Fruit fly (Drosophila melanogaster) whole organism, embryonic: ENCODE results near the gene NitFhit.
A peak's percentile ranks its signal among the peaks of the same experiment; 100 is the strongest.

Experiments
- Adf1 ChIP-seq: fragments of 200-800 bp; sonication (Bioruptor generic); IDR thresholded peaks from 2 replicates; pipeline ENCODE4 v1.3.6; 2022; ENCODE audit warnings: missing biosample characterization, missing genetic modification characterization
- CG1024 ChIP-seq: fragments of 200-800 bp; sonication (Bioruptor generic); IDR thresholded peaks from 2 replicates; pipeline ENCODE4 v1.3.6; 2022; ENCODE audit warnings: missing biosample characterization, missing genetic modification characterization
- CG10321 ChIP-seq: fragments of 200-800 bp; sonication (Bioruptor generic); IDR thresholded peaks from 2 replicates; pipeline ENCODE4 v1.3.6; 2022; ENCODE audit warnings: missing biosample characterization, missing genetic modification characterization
- CG10979 ChIP-seq: fragments of 200-800 bp; sonication (Bioruptor generic); optimal IDR thresholded peaks from 2 replicates; lab custom pipeline; 2018; ENCODE audit warnings: missing biosample characterization, mild to moderate bottlenecking, missing genetic modification characterization, moderate library complexity
- CG11504 ChIP-seq: fragments of 200-800 bp; sonication (Bioruptor generic); optimal IDR thresholded peaks from 3 replicates; lab custom pipeline; 2019; ENCODE audit warnings: missing biosample characterization, mild to moderate bottlenecking, missing genetic modification characterization, moderate library complexity
- CG12659 ChIP-seq: fragments of 200-800 bp; sonication (Bioruptor generic); optimal IDR thresholded peaks from 3 replicates; lab custom pipeline; 2017; ENCODE audit warnings: mild to moderate bottlenecking, missing biosample characterization, missing genetic modification reagents, missing genetic modification characterization
- CG13624 ChIP-seq: fragments of 200-800 bp; sonication (Bioruptor generic); optimal IDR thresholded peaks from 2 replicates; lab custom pipeline; 2016; ENCODE audit warnings: missing biosample characterization, missing genetic modification characterization
- CG14860 ChIP-seq: fragments of 200-800 bp; sonication (Bioruptor generic); IDR thresholded peaks from 3 replicates; pipeline ENCODE4 v1.3.6; 2022; ENCODE audit warnings: missing biosample characterization, missing genetic modification characterization; ENCODE audit not compliant: partially characterized antibody
- CG14965 ChIP-seq: fragments of 200-800 bp; sonication (Bioruptor generic); optimal IDR thresholded peaks from 2 replicates; lab custom pipeline; 2016; ENCODE audit warnings: missing biosample characterization, missing genetic modification characterization, borderline replicate concordance
- CG15514 ChIP-seq: fragments of 200-800 bp; sonication (Bioruptor generic); optimal IDR thresholded peaks from 3 replicates; lab custom pipeline; 2017; ENCODE audit warnings: missing biosample characterization, missing genetic modification characterization, mild to moderate bottlenecking, moderate library complexity, missing genetic modification reagents
- CG1603 ChIP-seq: fragments of 200-800 bp; sonication (Bioruptor generic); optimal IDR thresholded peaks from 2 replicates; lab custom pipeline; 2019; ENCODE audit warnings: missing biosample characterization, mild to moderate bottlenecking, missing genetic modification characterization, moderate library complexity
- CG17361 ChIP-seq: fragments of 200-800 bp; sonication (Bioruptor generic); IDR thresholded peaks from 3 replicates; pipeline ENCODE4 v1.3.6; 2022; ENCODE audit warnings: missing biosample characterization, missing genetic modification characterization
- CG17568 ChIP-seq: fragments of 200-800 bp; sonication (Bioruptor generic); optimal IDR thresholded peaks from 2 replicates; lab custom pipeline; 2018; ENCODE audit warnings: missing biosample characterization, mild to moderate bottlenecking, missing genetic modification characterization, moderate library complexity
- CG17612 ChIP-seq: fragments of 200-800 bp; sonication (Bioruptor generic); IDR thresholded peaks from 2 replicates; pipeline ENCODE4 v1.3.6; 2022; ENCODE audit warnings: missing biosample characterization, missing genetic modification characterization
- CG2129 ChIP-seq: fragments of 200-800 bp; sonication (Bioruptor generic); IDR thresholded peaks from 2 replicates; pipeline ENCODE4 v1.3.6; 2022; ENCODE audit warnings: missing biosample characterization, missing genetic modification characterization; ENCODE audit not compliant: partially characterized antibody
- CG31441 ChIP-seq: fragments of 200-800 bp; sonication (Bioruptor generic); IDR thresholded peaks from 2 replicates; pipeline ENCODE4 v1.3.6; 2022; ENCODE audit warnings: missing biosample characterization, missing genetic modification characterization
- CG3995 ChIP-seq: fragments of 200-800 bp; sonication (Bioruptor generic); optimal IDR thresholded peaks from 3 replicates; lab custom pipeline; 2016; ENCODE audit warnings: missing biosample characterization, missing genetic modification characterization
- CG4820 ChIP-seq: fragments of 200-800 bp; sonication (Bioruptor generic); optimal IDR thresholded peaks from 3 replicates; lab custom pipeline; 2016; ENCODE audit warnings: missing biosample characterization, missing genetic modification characterization
- CG6813 ChIP-seq: fragments of 200-800 bp; sonication (Bioruptor generic); optimal IDR thresholded peaks from 2 replicates; lab custom pipeline; 2017; ENCODE audit warnings: missing biosample characterization, missing genetic modification characterization, mild to moderate bottlenecking, moderate library complexity, missing genetic modification reagents
- CG8281 ChIP-seq: fragments of 200-800 bp; sonication (Bioruptor generic); optimal IDR thresholded peaks from 2 replicates; lab custom pipeline; 2018; ENCODE audit warnings: missing biosample characterization, mild to moderate bottlenecking, missing genetic modification characterization, moderate library complexity
- Dad ChIP-seq: fragments of 200-800 bp; sonication (Bioruptor generic); optimal IDR thresholded peaks from 3 replicates; lab custom pipeline; 2016; ENCODE audit warnings: missing biosample characterization, missing genetic modification characterization
- Deaf1 ChIP-seq: fragments of 200-800 bp; optimal IDR thresholded peaks from 3 replicates; lab custom pipeline; 2019; ENCODE audit warnings: missing biosample characterization, mild to moderate bottlenecking, missing genetic modification characterization, moderate library complexity
- Dfd ChIP-seq, 2 experiments: fragments of >200 bp; optimal IDR thresholded peaks; 2 replicates each; lab custom pipeline; 2017; ENCODE audit warnings: missing biosample characterization in 2 of 2, missing genetic modification characterization in 2 of 2
- Dip3 ChIP-seq: fragments of 200-800 bp; sonication (Bioruptor generic); optimal IDR thresholded peaks from 3 replicates; lab custom pipeline; 2016; ENCODE audit warnings: missing biosample characterization, missing genetic modification characterization
- HHEX ChIP-seq: fragments of 200-800 bp; sonication (Bioruptor generic); optimal IDR thresholded peaks from 3 replicates; lab custom pipeline; 2017; ENCODE audit warnings: missing biosample characterization, mild to moderate bottlenecking, missing genetic modification characterization, missing genetic modification reagents
- HLH4C ChIP-seq: fragments of 200-800 bp; sonication (Bioruptor generic); IDR thresholded peaks from 3 replicates; pipeline ENCODE4 v1.3.6; 2022; ENCODE audit warnings: missing biosample characterization, missing genetic modification characterization; ENCODE audit not compliant: partially characterized antibody
- MESR4 ChIP-seq: fragments of 200-800 bp; sonication (Bioruptor generic); optimal IDR thresholded peaks from 2 replicates; lab custom pipeline; 2018; ENCODE audit warnings: missing biosample characterization, mild to moderate bottlenecking, missing genetic modification characterization, moderate library complexity
- Neu2 ChIP-seq: fragments of 200-800 bp; sonication (Bioruptor generic); optimal IDR thresholded peaks from 3 replicates; lab custom pipeline; 2016; ENCODE audit warnings: missing biosample characterization, missing genetic modification characterization, borderline replicate concordance
- NfI ChIP-seq: fragments of 200-800 bp; sonication (Bioruptor generic); optimal IDR thresholded peaks from 3 replicates; lab custom pipeline; 2018; ENCODE audit warnings: missing biosample characterization, mild to moderate bottlenecking, missing genetic modification characterization, moderate library complexity
- Optix ChIP-seq: fragments of 200-800 bp; sonication (Bioruptor generic); IDR thresholded peaks from 3 replicates; pipeline ENCODE4 v1.3.6; 2022; ENCODE audit warnings: missing biosample characterization, missing genetic modification characterization
- Pdp1 ChIP-seq, 2 experiments: fragments of 200-800 bp; sonication (Bioruptor generic); optimal IDR thresholded peaks; 3 replicates each; lab custom pipeline; 2016; ENCODE audit warnings: missing biosample characterization in 2 of 2, missing genetic modification characterization in 2 of 2, mild to moderate bottlenecking in 1 of 2, moderate library complexity in 1 of 2
- Rx ChIP-seq: fragments of 200-800 bp; sonication (Bioruptor generic); IDR thresholded peaks from 2 replicates; pipeline ENCODE4 v1.3.6; 2022; ENCODE audit warnings: missing biosample characterization, missing genetic modification characterization
- Spps ChIP-seq: fragments of 200-800 bp; sonication (Bioruptor generic); optimal IDR thresholded peaks from 2 replicates; lab custom pipeline; 2018; ENCODE audit warnings: missing biosample characterization, mild to moderate bottlenecking, missing genetic modification characterization
- ash1 ChIP-seq: fragments of 200-800 bp; sonication (Bioruptor generic); optimal IDR thresholded peaks from 2 replicates; lab custom pipeline; 2018; ENCODE audit warnings: missing biosample characterization, mild to moderate bottlenecking, missing genetic modification characterization
- bcd ChIP-seq: fragments of 200-800 bp; sonication (Bioruptor generic); optimal IDR thresholded peaks from 2 replicates; lab custom pipeline; 2017; ENCODE audit warnings: missing biosample characterization, mild to moderate bottlenecking, missing genetic modification characterization
- caup ChIP-seq: fragments of 200-800 bp; sonication (Bioruptor generic); optimal IDR thresholded peaks from 3 replicates; lab custom pipeline; 2017; ENCODE audit warnings: missing biosample characterization, mild to moderate bottlenecking, missing genetic modification characterization, moderate library complexity; ENCODE audit not compliant: severe bottlenecking
- corto ChIP-seq: fragments of 200-800 bp; sonication (Bioruptor generic); optimal IDR thresholded peaks from 2 replicates; lab custom pipeline; 2016; ENCODE audit warnings: missing biosample characterization, mild to moderate bottlenecking, missing genetic modification characterization, moderate library complexity
- ewg ChIP-seq: fragments of 200-800 bp; sonication (Bioruptor generic); optimal IDR thresholded peaks from 3 replicates; lab custom pipeline; 2017; ENCODE audit warnings: mild to moderate bottlenecking, missing biosample characterization, missing genetic modification reagents, missing genetic modification characterization
- insv ChIP-seq, 2 experiments: fragments of 200-800 bp; sonication (Bioruptor generic); optimal IDR thresholded peaks; 3 replicates each; lab custom pipeline; 2016 to 2018; ENCODE audit warnings: missing biosample characterization in 2 of 2, missing genetic modification characterization in 2 of 2
- maf-S ChIP-seq: fragments of 200-800 bp; sonication (Bioruptor generic); optimal IDR thresholded peaks from 2 replicates; lab custom pipeline; 2016; ENCODE audit warnings: missing biosample characterization, missing genetic modification characterization
- nmo ChIP-seq: fragments of 200-800 bp; sonication (Bioruptor generic); optimal IDR thresholded peaks from 2 replicates; lab custom pipeline; 2018; ENCODE audit warnings: missing biosample characterization, mild to moderate bottlenecking, missing genetic modification characterization, moderate library complexity
- nom ChIP-seq: fragments of 200-800 bp; sonication (Bioruptor generic); optimal IDR thresholded peaks from 2 replicates; lab custom pipeline; 2017; ENCODE audit warnings: missing biosample characterization, missing genetic modification characterization, mild to moderate bottlenecking, moderate library complexity, missing genetic modification reagents
- org-1 ChIP-seq: fragments of 200-800 bp; sonication (Bioruptor generic); optimal IDR thresholded peaks from 2 replicates; lab custom pipeline; 2017; ENCODE audit warnings: missing biosample characterization, missing genetic modification characterization
- sisA ChIP-seq: fragments of 200-800 bp; sonication (Bioruptor generic); IDR thresholded peaks from 2 replicates; pipeline ENCODE4 v1.3.6; 2022; ENCODE audit warnings: missing biosample characterization, missing genetic modification characterization
- slou ChIP-seq: fragments of 200-800 bp; sonication (Bioruptor generic); optimal IDR thresholded peaks from 3 replicates; lab custom pipeline; 2016; ENCODE audit warnings: missing biosample characterization, missing genetic modification characterization
- ssp ChIP-seq: fragments of 200-800 bp; sonication (Bioruptor generic); IDR thresholded peaks from 2 replicates; pipeline ENCODE4 v1.3.6; 2022; ENCODE audit warnings: missing biosample characterization, missing genetic modification characterization
- stc ChIP-seq: fragments of 200-800 bp; sonication (Bioruptor generic); IDR thresholded peaks from 2 replicates; pipeline ENCODE4 v1.3.6; 2022; ENCODE audit warnings: missing biosample characterization, missing genetic modification characterization
- vfl ChIP-seq: fragments of 200-800 bp; sonication (Bioruptor generic); optimal IDR thresholded peaks from 2 replicates; lab custom pipeline; 2016; ENCODE audit warnings: missing biosample characterization, missing genetic modification characterization
- zen ChIP-seq: fragments of 200-800 bp; sonication (Bioruptor generic); optimal IDR thresholded peaks from 3 replicates; lab custom pipeline; 2018; ENCODE audit warnings: missing biosample characterization, mild to moderate bottlenecking, missing genetic modification characterization, moderate library complexity

NitFhit gene

dm6 chr3L:205723-206284, 2.3 kb downstream of the NitFhit start, which contains the start of the genes Gk1 and CG13876 (continued):
- peak; percentile 85 for TF ChIP-seq CG8281
- peak; percentile 87 for TF ChIP-seq CG17612 (GFP tag; lab: Robert Waterston, UW)
- peak; percentile 94 for TF ChIP-seq bcd (GFP tag; lab: Kevin White, UChicago)
- peak; percentile 78 for TF ChIP-seq ssp (GFP tag; lab: Robert Waterston, UW)
- no peak for TF ChIP-seq CG2129 (GFP tag; lab: Robert Waterston, UW)
- peak; percentile 7 for TF ChIP-seq Dad (GFP tag; lab: Kevin White, UChicago)
- peak; percentile 76 for TF ChIP-seq CG1603 (tag; lab: Kevin White, UChicago)
- TF ChIP-seq slou (GFP tag; lab: Kevin White, UChicago), result peak; percentile 72
- peak; percentile 81 for TF ChIP-seq ewg
- TF ChIP-seq maf-S (GFP tag; lab: Kevin White, UChicago), result peak; percentile 28
- TF ChIP-seq CG31441, result no peak; the same call in 1 of the 2 replicates
- peak; percentile 95 for TF ChIP-seq CG6813 (GFP tag; lab: Kevin White, UChicago)
- TF ChIP-seq stc (GFP tag; lab: Robert Waterston, UW), result peak; percentile 96
- peak; percentile 98 for TF ChIP-seq CG12659 (GFP tag; lab: Kevin White, UChicago)
- peak; percentile 91 for TF ChIP-seq Spps
- peak; percentile 91 for TF ChIP-seq CG15514 (GFP tag; lab: Kevin White, UChicago)
- TF ChIP-seq Adf1, result peak; percentile 83
- TF ChIP-seq sisA (GFP tag; lab: Robert Waterston, UW), result peak; percentile 81
- no peak for TF ChIP-seq HLH4C
- TF ChIP-seq Dfd (GFP tag; optimal IDR thresholded peaks at IDR 0.05; lab: Kevin White, UChicago), result no peak
- TF ChIP-seq nmo, result peak; percentile 97
- peak; percentile 70 for TF ChIP-seq vfl
- peak; percentile 95 for TF ChIP-seq CG11504
- peak; percentile 94 for TF ChIP-seq HHEX (GFP tag; lab: Kevin White, UChicago)
- peak; percentile 58 for TF ChIP-seq CG13624 (GFP tag; lab: Kevin White, UChicago)
- TF ChIP-seq CG10321, result peak; percentile 65
- peak; percentile 96 for TF ChIP-seq CG10979 (tag; lab: Kevin White, UChicago)
- TF ChIP-seq MESR4 (GFP tag; lab: Kevin White, UChicago), result peak; percentile 48
- peak in 1 of 2 experiments; percentile 78 for TF ChIP-seq insv (GFP tag; optimal IDR thresholded peaks at IDR 0.05; lab: Kevin White, UChicago)
- TF ChIP-seq caup, result peak; percentile 95
- TF ChIP-seq Rx, result peak; percentile 86
- TF ChIP-seq CG4820, result peak; percentile 100
- TF ChIP-seq Optix (GFP tag; lab: Robert Waterston, UW), result peak; percentile 72; the same call in 2 of the 3 replicates
- peak; percentile 85 for TF ChIP-seq Deaf1
- peak; percentile 97 for TF ChIP-seq zen (tag; lab: Kevin White, UChicago)
- TF ChIP-seq ash1 (GFP tag; lab: Kevin White, UChicago), result no peak
- TF ChIP-seq CG14860 (GFP tag; lab: Robert Waterston, UW), result no peak
- peak; percentile 48 to 81 for TF ChIP-seq Pdp1 (GFP tag; optimal IDR thresholded peaks at IDR 0.05; lab: Kevin White, UChicago)
- TF ChIP-seq CG14965 (GFP tag; lab: Kevin White, UChicago), result no peak
- TF ChIP-seq nom (GFP tag; lab: Kevin White, UChicago), result peak; percentile 96
- TF ChIP-seq corto (GFP tag; lab: Kevin White, UChicago), result peak; percentile 94
- TF ChIP-seq CG17568, result no peak
- peak; percentile 74 for TF ChIP-seq CG1024 (GFP tag; lab: Robert Waterston, UW)
- TF ChIP-seq Neu2 (GFP tag; lab: Kevin White, UChicago), result no peak
- TF ChIP-seq NfI (GFP tag; lab: Kevin White, UChicago), result peak; percentile 93
- TF ChIP-seq CG3995 (GFP tag; lab: Kevin White, UChicago), result peak; percentile 79
- peak; percentile 96 for TF ChIP-seq CG17361
- TF ChIP-seq org-1 (GFP tag; lab: Kevin White, UChicago), result peak; percentile 86
- TF ChIP-seq Dip3 (GFP tag; lab: Kevin White, UChicago), result peak; percentile 45
